Fruit fly (Drosophila melanogaster) whole organism, adult: ENCODE results near the gene Cpr65Aw.

Experiments
- CG12768 ChIP-seq: fragments of 200-800 bp; sonication (Bioruptor generic); optimal IDR thresholded peaks from 2 replicates; lab custom pipeline; 2017; ENCODE audit warnings: missing biosample characterization, missing genetic modification characterization, mild to moderate bottlenecking, moderate library complexity, missing genetic modification reagents
- CG33017 ChIP-seq: fragments of 200-800 bp; sonication (Bioruptor generic); optimal IDR thresholded peaks from 2 replicates; lab custom pipeline; 2018; ENCODE audit warnings: missing biosample characterization, mild to moderate bottlenecking, missing genetic modification characterization, moderate library complexity
- cic ChIP-seq: fragments of 200-800 bp; sonication (Bioruptor generic); optimal IDR thresholded peaks from 2 replicates; lab custom pipeline; 2017; ENCODE audit warnings: missing biosample characterization, mild to moderate bottlenecking, missing genetic modification characterization, moderate library complexity
- cnc ChIP-seq, 2 experiments: fragments of >200 bp; optimal IDR thresholded peaks; 2 replicates each; lab custom pipeline; 2017
- kay ChIP-seq: fragments of 200-800 bp; sonication (Bioruptor generic); peaks from one replicate; lab custom pipeline; 2016; ENCODE audit warnings: missing biosample characterization, missing genetic modification characterization, borderline replicate concordance
- tj ChIP-seq: fragments of 200-800 bp; sonication (Bioruptor generic); optimal IDR thresholded peaks from 3 replicates; lab custom pipeline; 2017; ENCODE audit warnings: missing biosample characterization, mild to moderate bottlenecking, missing genetic modification characterization, moderate library complexity
- toe ChIP-seq: fragments of 200-800 bp; sonication (Bioruptor generic); optimal IDR thresholded peaks from 2 replicates; lab custom pipeline; 2016; ENCODE audit warnings: missing biosample characterization, missing genetic modification characterization

- TF ChIP-seq cnc (optimal IDR thresholded peaks at IDR 0.05; lab: Kevin White, UChicago) (no peak), CG12768 (no peak), kay (GFP tag; lab: Kevin White, UChicago) (no peak), CG33017 (tag; lab: Kevin White, UChicago) (no peak), toe (no peak), tj (GFP tag; lab: Kevin White, UChicago) (no peak), cic (GFP tag; lab: Kevin White, UChicago) (no peak)
Observed at dm6 chr3L:6140771-6141472, 1.3 kb downstream of the Cpr65Aw start.
